Worm (Caenorhabditis elegans): ENCODE results near the gene tdc-1.

The tdc-1 gene

ce11 chrII:8269351-8269750 is 1.0 kb upstream of the tdc-1 start, which contains the start of gene K01C8.2:
K01C8.2 (minus strand) TSS chrII:8269451.
- TF ChIP-seq eor-1 (tag; optimal IDR thresholded peaks at IDR 0.05) (no peak), jun-1 (tag; optimal IDR thresholded peaks at IDR 0.05) (no peak), unc-62 (GFP tag; optimal IDR thresholded peaks at IDR 0.05) (no peak), egl-5 (tag; optimal IDR thresholded peaks at IDR 0.05) (no peak), ceh-28 (tag; optimal IDR thresholded peaks at IDR 0.05) (no peak), ZK546.5 (tag; optimal IDR thresholded peaks at IDR 0.05) (no peak), nhr-25 (tag; optimal IDR thresholded peaks at IDR 0.05) (no peak), pqm-1 (tag; optimal IDR thresholded peaks at IDR 0.05) (no peak), unc-39 (tag; optimal IDR thresholded peaks at IDR 0.05) (no peak), aly-2 (tag; optimal IDR thresholded peaks at IDR 0.05) (no peak)

ce11 chrII:8273060-8273459 is 2.7 kb downstream of the tdc-1 start:
- no peak for TF ChIP-seq nhr-25 (tag; optimal IDR thresholded peaks at IDR 0.05)
- no peak for TF ChIP-seq ZK546.5 (tag; optimal IDR thresholded peaks at IDR 0.05)
- TF ChIP-seq ztf-11 (tag; optimal IDR thresholded peaks at IDR 0.05), result no peak
- TF ChIP-seq pqm-1 (tag; optimal IDR thresholded peaks at IDR 0.05), result no peak
- no peak for TF ChIP-seq elt-2 (tag; optimal IDR thresholded peaks at IDR 0.05)
- TF ChIP-seq nhr-43 (tag; optimal IDR thresholded peaks at IDR 0.05; ENCODE audit: poor library complexity, severe bottlenecking), result no peak
- no peak for TF ChIP-seq nhr-77 (tag; optimal IDR thresholded peaks at IDR 0.05)
- no peak for TF ChIP-seq unc-62 (GFP tag; optimal IDR thresholded peaks at IDR 0.05)
- TF ChIP-seq unc-39 (tag; optimal IDR thresholded peaks at IDR 0.05), result no peak
- TF ChIP-seq eor-1 (tag; optimal IDR thresholded peaks at IDR 0.05), result no peak
- TF ChIP-seq lin-15B (tag; optimal IDR thresholded peaks at IDR 0.05), result no peak
- TF ChIP-seq fos-1 (tag; optimal IDR thresholded peaks at IDR 0.05), result no peak
- no peak for TF ChIP-seq ama-1 (optimal IDR thresholded peaks at IDR 0.05)
- no peak for TF ChIP-seq sea-2 (GFP tag; optimal IDR thresholded peaks at IDR 0.05)
- no peak for TF ChIP-seq lin-39 (tag; optimal IDR thresholded peaks at IDR 0.05)
- no peak for TF ChIP-seq ceh-82 (tag; optimal IDR thresholded peaks at IDR 0.05)
- no peak for TF ChIP-seq jun-1 (tag; optimal IDR thresholded peaks at IDR 0.05)
- TF ChIP-seq aly-2 (tag; optimal IDR thresholded peaks at IDR 0.05), result no peak
- no peak for TF ChIP-seq lsy-12 (tag; optimal IDR thresholded peaks at IDR 0.05)

ce11 chrII:8276057-8276456 is 5.7 kb downstream of the tdc-1 start, which contains the start of the genes gei-14 and slc-25A32:
gei-14 (minus strand) TSS chrII:8276231.
slc-25A32 (plus strand) TSS chrII:8276298.
- no peak for TF ChIP-seq nhr-23 (tag; optimal IDR thresholded peaks at IDR 0.05)
- TF ChIP-seq nhr-67 (tag; optimal IDR thresholded peaks at IDR 0.05), result no peak
- no peak for TF ChIP-seq ztf-11 (tag; optimal IDR thresholded peaks at IDR 0.05)
- peak; percentile 50 for TF ChIP-seq egl-5 (tag; optimal IDR thresholded peaks at IDR 0.05)
- TF ChIP-seq skn-1 (tag; optimal IDR thresholded peaks at IDR 0.05), result no peak
- TF ChIP-seq nhr-12 (tag; optimal IDR thresholded peaks at IDR 0.05), result no peak
- TF ChIP-seq ZK546.5 (tag; optimal IDR thresholded peaks at IDR 0.05), result no peak
- TF ChIP-seq ceh-9 (tag; optimal IDR thresholded peaks at IDR 0.05), result no peak
- TF ChIP-seq mdl-1 (tag; optimal IDR thresholded peaks at IDR 0.05), result no peak
- no peak for TF ChIP-seq fkh-10 (GFP tag; optimal IDR thresholded peaks at IDR 0.05)
- TF ChIP-seq nhr-25 (tag; optimal IDR thresholded peaks at IDR 0.05), result no peak
- no peak for TF ChIP-seq jun-1 (tag; optimal IDR thresholded peaks at IDR 0.05)
- TF ChIP-seq R02D3.7 (tag; optimal IDR thresholded peaks at IDR 0.05), result peak; percentile 94
- TF ChIP-seq nhr-43 (tag; optimal IDR thresholded peaks at IDR 0.05; ENCODE audit: poor library complexity, severe bottlenecking), result no peak
- TF ChIP-seq nfya-1 (tag; optimal IDR thresholded peaks at IDR 0.05; ENCODE audit: insufficient read depth), result peak; percentile 56
- no peak for TF ChIP-seq pha-4 (tag; optimal IDR thresholded peaks at IDR 0.05)
- TF ChIP-seq tbx-2 (tag; optimal IDR thresholded peaks at IDR 0.05), result no peak
- no peak for TF ChIP-seq sea-2 (GFP tag; optimal IDR thresholded peaks at IDR 0.05)
- TF ChIP-seq fos-1 (tag; optimal IDR thresholded peaks at IDR 0.05), result no peak
- TF ChIP-seq unc-62 (GFP tag; optimal IDR thresholded peaks at IDR 0.05), result no peak
- TF ChIP-seq aly-2 (tag; optimal IDR thresholded peaks at IDR 0.05), result no peak
- TF ChIP-seq zag-1 (tag; optimal IDR thresholded peaks at IDR 0.05), result no peak
- no peak for TF ChIP-seq nhr-11 (tag; optimal IDR thresholded peaks at IDR 0.05)
- peak; percentile 67 for TF ChIP-seq lin-15B (tag; optimal IDR thresholded peaks at IDR 0.05)

ce11 chrII:8278415-8278814 is 8.0 kb downstream of the tdc-1 start, which contains the start of the genes mrpl-10 and clec-142:
mrpl-10 (minus strand) TSS chrII:8278515.
clec-142 (plus strand) TSS chrII:8278678.
- TF ChIP-seq lin-39 (tag; optimal IDR thresholded peaks at IDR 0.05) (no peak), ztf-11 (tag; optimal IDR thresholded peaks at IDR 0.05) (no peak), skn-1 (tag; optimal IDR thresholded peaks at IDR 0.05) (no peak), ama-1 (optimal IDR thresholded peaks at IDR 0.05) (no peak), hmg-11 (tag; optimal IDR thresholded peaks at IDR 0.05) (no peak), nhr-25 (tag; optimal IDR thresholded peaks at IDR 0.05) (no peak), fos-1 (tag; optimal IDR thresholded peaks at IDR 0.05) (no peak), nhr-12 (tag; optimal IDR thresholded peaks at IDR 0.05) (no peak), nhr-43 (tag; optimal IDR thresholded peaks at IDR 0.05; ENCODE audit: poor library complexity, severe bottlenecking) (no peak), elt-2 (tag; optimal IDR thresholded peaks at IDR 0.05) (no peak), nhr-77 (tag; optimal IDR thresholded peaks at IDR 0.05) (no peak)
